Worm (Caenorhabditis elegans): ENCODE results near the gene K04A8.19.

- TF ChIP-seq nhr-42 (GFP tag; IDR thresholded peaks at IDR 0.05) (no peak), nhr-76 (tag; optimal IDR thresholded peaks at IDR 0.05) (no peak), snpc-4 (tag; optimal IDR thresholded peaks at IDR 0.05) (no peak), hlh-30 (tag; optimal IDR thresholded peaks at IDR 0.05; ENCODE audit: insufficient read depth) (no peak), fkh-10 (GFP tag; optimal IDR thresholded peaks at IDR 0.05) (no peak), skn-1 (tag; optimal IDR thresholded peaks at IDR 0.05) (no peak), nhr-102 (tag; optimal IDR thresholded peaks at IDR 0.05) (no peak)
Measured at ce11 chrV:6548309-6548708, 5.9 kb downstream of the K04A8.19 start.

All from whole organism, L4 larva.